Worm (Caenorhabditis elegans): ENCODE measurements around the gene srt-14.

DNA sequence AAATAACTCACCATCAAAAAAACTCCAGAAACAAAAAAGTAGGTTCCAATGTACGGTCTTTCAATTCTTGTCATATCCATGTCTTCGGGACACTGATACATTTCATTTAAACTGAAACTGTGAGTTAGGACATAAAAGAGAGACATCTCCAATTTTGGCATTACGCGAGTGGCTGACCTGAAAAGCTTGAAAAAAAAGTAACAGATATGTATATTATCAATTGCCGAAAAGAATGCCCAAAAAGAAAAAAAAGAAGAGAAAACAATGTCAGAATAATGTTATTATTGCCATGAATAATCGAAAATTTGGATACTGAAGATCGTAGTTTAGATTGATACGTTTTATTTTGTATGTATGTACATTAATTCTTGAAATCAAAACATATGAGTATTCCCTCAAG, at the start of gene srt-14:
- TF ChIP-seq C17E4.6 (GFP tag; IDR thresholded peaks at IDR 0.05): no peak
- TF ChIP-seq unc-130 (GFP tag; optimal IDR thresholded peaks at IDR 0.05): no peak
- TF ChIP-seq F33H1.4 (GFP tag; IDR thresholded peaks at IDR 0.05): no peak
- TF ChIP-seq ekl-4 (GFP tag; IDR thresholded peaks at IDR 0.05): no peak
- TF ChIP-seq snpc-4 (GFP tag; optimal IDR thresholded peaks at IDR 0.05): no peak
- no peak for TF ChIP-seq snpc-4 (tag; optimal IDR thresholded peaks at IDR 0.05)
- TF ChIP-seq sdz-38 (tag; optimal IDR thresholded peaks at IDR 0.05): no peak
- no peak for TF ChIP-seq pha-4 (tag; optimal IDR thresholded peaks at IDR 0.05)
- no peak for TF ChIP-seq tbp1 (GFP tag; optimal IDR thresholded peaks at IDR 0.05)
- no peak for TF ChIP-seq egl-18 (GFP tag; IDR thresholded peaks at IDR 0.05)
- no peak for TF ChIP-seq nfyb-1 (GFP tag; IDR thresholded peaks at IDR 0.05)
- no peak for TF ChIP-seq mxl-1 (tag; optimal IDR thresholded peaks at IDR 0.05)
- no peak for TF ChIP-seq F39B2.1 (GFP tag; IDR thresholded peaks at IDR 0.05)
- TF ChIP-seq madf-3 (GFP tag; IDR thresholded peaks at IDR 0.05): no peak
- no peak for TF ChIP-seq tlf-1 (GFP tag; optimal IDR thresholded peaks at IDR 0.05)
